Worm (Caenorhabditis elegans) whole organism, late embryonic: Measurements from ENCODE around the gene ttbk-8.1.

Experiments used
- C08G9.2 ChIP-seq: sonication (generic microtip); optimal IDR thresholded peaks from 2 replicates; lab custom pipeline; 2016; ENCODE audit warnings: mild to moderate bottlenecking, missing genetic modification characterization, moderate library complexity, missing compliant biosample characterization
- C38D4.7 ChIP-seq: fragments of 200-800 bp; sonication (Bioruptor generic); optimal IDR thresholded peaks from 2 replicates; lab custom pipeline; 2018; ENCODE audit warnings: mild to moderate bottlenecking, missing genetic modification characterization, moderate library complexity, missing compliant biosample characterization
- Y22D7AL.16 ChIP-seq: sonication (generic microtip); optimal IDR thresholded peaks from 2 replicates; lab custom pipeline; 2016; ENCODE audit warnings: missing genetic modification characterization, missing compliant biosample characterization
- ceh-19 ChIP-seq: fragments of 200-800 bp; sonication (Bioruptor generic); optimal IDR thresholded peaks from 2 replicates; lab custom pipeline; 2018; ENCODE audit warnings: mild to moderate bottlenecking, missing genetic modification characterization, missing compliant biosample characterization
- ceh-22 ChIP-seq: sonication (generic microtip); optimal IDR thresholded peaks from 2 replicates; lab custom pipeline; 2017; ENCODE audit warnings: missing biosample characterization, missing genetic modification characterization
- ceh-31 ChIP-seq: sonication (generic microtip); optimal IDR thresholded peaks from 2 replicates; lab custom pipeline; 2016; ENCODE audit warnings: missing genetic modification characterization, missing compliant biosample characterization
- che-1 ChIP-seq: sonication (generic microtip); optimal IDR thresholded peaks from 2 replicates; lab custom pipeline; 2016; ENCODE audit warnings: mild to moderate bottlenecking, missing genetic modification characterization, missing compliant biosample characterization
- dve-1 ChIP-seq: sonication (generic microtip); optimal IDR thresholded peaks from 2 replicates; lab custom pipeline; 2017; ENCODE audit warnings: antibody characterized with exemption, mild to moderate bottlenecking, missing genetic modification characterization, missing compliant biosample characterization
- elt-2 ChIP-seq: sonication (generic microtip); optimal IDR thresholded peaks from 2 replicates; lab custom pipeline; 2016; ENCODE audit warnings: missing genetic modification reagents, missing genetic modification characterization, missing compliant biosample characterization
- eyg-1 ChIP-seq: sonication (generic microtip); optimal IDR thresholded peaks from 2 replicates; lab custom pipeline; 2016; ENCODE audit warnings: missing genotype, missing genetic modification characterization, missing compliant biosample characterization
- fax-1 ChIP-seq: sonication (generic microtip); optimal IDR thresholded peaks from 2 replicates; lab custom pipeline; 2016; ENCODE audit warnings: missing genotype, missing genetic modification characterization, missing compliant biosample characterization
- fkh-10 ChIP-seq: fragments of 150-350 bp; optimal IDR thresholded peaks from 2 replicates; lab custom pipeline; 2014; ENCODE audit warnings: missing biosample characterization, missing genetic modification reagents, missing genetic modification characterization
- fkh-6 ChIP-seq: sonication (generic microtip); optimal IDR thresholded peaks from 2 replicates; lab custom pipeline; 2016; ENCODE audit warnings: missing genetic modification characterization, missing compliant biosample characterization
- gmeb-2 ChIP-seq: sonication (generic microtip); optimal IDR thresholded peaks from 2 replicates; lab custom pipeline; 2016; ENCODE audit warnings: missing genetic modification characterization, inconsistent platforms, missing compliant biosample characterization
- hlh-13 ChIP-seq: fragments of 200-800 bp; sonication (Bioruptor generic); optimal IDR thresholded peaks from 2 replicates; lab custom pipeline; 2018; ENCODE audit warnings: mild to moderate bottlenecking, missing genetic modification characterization, missing compliant biosample characterization
- hlh-15 ChIP-seq: sonication (generic microtip); optimal IDR thresholded peaks from 2 replicates; lab custom pipeline; 2016; ENCODE audit warnings: missing genetic modification characterization, missing compliant biosample characterization
- hlh-30 ChIP-seq: sonication (generic microtip); optimal IDR thresholded peaks from 2 replicates; lab custom pipeline; 2017; ENCODE audit warnings: antibody characterized with exemption, missing genetic modification characterization, missing compliant biosample characterization; ENCODE audit not compliant: insufficient read depth
- hlh-8 ChIP-seq: sonication (generic microtip); optimal IDR thresholded peaks from 2 replicates; lab custom pipeline; 2016; ENCODE audit warnings: missing genotype, missing genetic modification characterization, missing compliant biosample characterization
- lim-6 ChIP-seq: sonication (generic microtip); optimal IDR thresholded peaks from 2 replicates; lab custom pipeline; 2016; ENCODE audit warnings: missing genetic modification characterization, missing compliant biosample characterization
- lin-11 ChIP-seq: fragments of 200-800 bp; sonication (Bioruptor generic); optimal IDR thresholded peaks from 2 replicates; lab custom pipeline; 2018; ENCODE audit warnings: mild to moderate bottlenecking, missing genetic modification characterization, missing compliant biosample characterization
- nfya-1 ChIP-seq: sonication (generic microtip); optimal IDR thresholded peaks from 2 replicates; lab custom pipeline; 2017; ENCODE audit warnings: missing genetic modification characterization, mild to moderate bottlenecking, missing compliant biosample characterization, antibody characterized with exemption, moderate library complexity
- nhr-11 ChIP-seq: fragments of 150-350 bp; optimal IDR thresholded peaks from 2 replicates; lab custom pipeline; 2014; ENCODE audit warnings: missing biosample characterization, missing genetic modification characterization
- npax-4 ChIP-seq: sonication (generic microtip); optimal IDR thresholded peaks from 2 replicates; lab custom pipeline; 2016; ENCODE audit warnings: missing genetic modification characterization, missing compliant biosample characterization
- odd-2 ChIP-seq: sonication (generic microtip); optimal IDR thresholded peaks from 2 replicates; lab custom pipeline; 2017; ENCODE audit warnings: antibody characterized with exemption, mild to moderate bottlenecking, missing genetic modification characterization, missing compliant biosample characterization
- pat-9 ChIP-seq: fragments of 200-800 bp; sonication (Bioruptor generic); optimal IDR thresholded peaks from 2 replicates; lab custom pipeline; 2018; ENCODE audit warnings: mild to moderate bottlenecking, missing genetic modification characterization, moderate library complexity, missing compliant biosample characterization
- pax-1 ChIP-seq: fragments of 150-350 bp; optimal IDR thresholded peaks from 2 replicates; lab custom pipeline; 2014; ENCODE audit warnings: missing biosample characterization, missing genetic modification characterization
- pha-2 ChIP-seq: sonication (generic microtip); optimal IDR thresholded peaks from 2 replicates; lab custom pipeline; 2017; ENCODE audit warnings: mild to moderate bottlenecking, missing genetic modification characterization, missing compliant biosample characterization
- pha-4 ChIP-seq: fragments of 150-350 bp; optimal IDR thresholded peaks from 2 replicates; lab custom pipeline; 2018; ENCODE audit warnings: missing biosample characterization, missing genetic modification reagents, missing genetic modification characterization
- pqm-1 ChIP-seq: sonication (generic microtip); optimal IDR thresholded peaks from 2 replicates; lab custom pipeline; 2016; ENCODE audit warnings: missing genetic modification characterization, missing compliant biosample characterization
- pros-1 ChIP-seq: fragments of 150-350 bp; optimal IDR thresholded peaks from 2 replicates; lab custom pipeline; 2014; ENCODE audit warnings: missing biosample characterization, missing genetic modification reagents, missing genetic modification characterization
- ref-2 ChIP-seq: sonication (generic microtip); optimal IDR thresholded peaks from 2 replicates; lab custom pipeline; 2016; ENCODE audit warnings: missing genetic modification characterization, missing compliant biosample characterization
- rnt-1 ChIP-seq: sonication (generic microtip); optimal IDR thresholded peaks from 2 replicates; lab custom pipeline; 2016; ENCODE audit warnings: missing genetic modification characterization, missing compliant biosample characterization
- sox-2 ChIP-seq: fragments of 200-800 bp; sonication (Bioruptor generic); IDR thresholded peaks from 2 replicates; pipeline ENCODE4 v1.3.6; 2022; ENCODE audit warnings: missing genetic modification reagents, missing genetic modification characterization, missing compliant biosample characterization
- sox-4 ChIP-seq: sonication (generic microtip); optimal IDR thresholded peaks from 2 replicates; lab custom pipeline; 2017; ENCODE audit warnings: mild to moderate bottlenecking, missing genetic modification characterization, inconsistent platforms, missing compliant biosample characterization
- syd-9 ChIP-seq: sonication (generic microtip); optimal IDR thresholded peaks from 2 replicates; lab custom pipeline; 2016; ENCODE audit warnings: mild to moderate bottlenecking, missing genetic modification characterization, moderate library complexity, missing compliant biosample characterization
- tbx-2 ChIP-seq: sonication (generic microtip); optimal IDR thresholded peaks from 2 replicates; lab custom pipeline; 2016; ENCODE audit warnings: missing genetic modification characterization, missing compliant biosample characterization
- tbx-7 ChIP-seq: sonication (generic microtip); optimal IDR thresholded peaks from 2 replicates; lab custom pipeline; 2016; ENCODE audit warnings: missing genotype, missing genetic modification characterization, missing compliant biosample characterization
- unc-3 ChIP-seq, 2 experiments: fragments of 200-800 bp in 1 of 2; sonication (Bioruptor generic) in 1 of 2; sonication (generic microtip) in 1 of 2; conservative IDR thresholded peaks in 1 of 2; optimal IDR thresholded peaks in 1 of 2; 2 replicates each; pipeline versions ENCODE4 v1.3.6 to Lab custom; 2016 to 2022; ENCODE audit warnings: missing compliant biosample characterization in 2 of 2, missing genetic modification characterization in 2 of 2, missing genetic modification reagents in 1 of 2
- unc-42 ChIP-seq: sonication (generic microtip); optimal IDR thresholded peaks from 2 replicates; lab custom pipeline; 2016; ENCODE audit warnings: missing genotype, missing genetic modification characterization, missing compliant biosample characterization
- unc-55 ChIP-seq: sonication (generic microtip); optimal IDR thresholded peaks from 2 replicates; lab custom pipeline; 2017; ENCODE audit warnings: missing biosample characterization, missing genetic modification reagents, missing genetic modification characterization
- unc-86 ChIP-seq: sonication (generic microtip); optimal IDR thresholded peaks from 2 replicates; lab custom pipeline; 2016; ENCODE audit warnings: missing genetic modification characterization, missing compliant biosample characterization
- zip-5 ChIP-seq: sonication (generic microtip); optimal IDR thresholded peaks from 2 replicates; lab custom pipeline; 2016; ENCODE audit warnings: missing genetic modification characterization, missing compliant biosample characterization
- ztf-16 ChIP-seq: sonication (generic microtip); optimal IDR thresholded peaks from 2 replicates; lab custom pipeline; 2017; ENCODE audit warnings: missing genetic modification characterization, missing compliant biosample characterization

The ttbk-8.1 gene

DNA sequence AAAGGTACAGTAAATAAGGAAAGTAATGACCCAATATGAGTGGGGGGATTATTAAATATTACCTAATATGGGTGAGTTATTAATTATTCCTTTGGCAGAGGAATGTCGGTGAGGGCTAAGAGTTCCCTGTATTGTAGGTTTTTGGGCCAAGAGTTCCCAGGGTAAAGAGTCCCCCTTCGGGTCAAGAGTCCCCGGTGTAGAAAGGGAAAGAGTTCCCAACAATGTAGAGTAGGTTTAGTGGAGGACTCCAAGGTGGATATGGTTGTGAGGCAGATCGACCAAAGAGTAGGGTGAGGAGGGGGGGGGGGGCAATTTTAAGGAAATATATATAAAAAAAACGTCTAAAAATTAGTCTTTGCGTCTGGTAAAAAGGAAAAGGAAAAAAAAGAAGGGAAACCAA lies 15.2 kb upstream of the ttbk-8.1 start:
- TF ChIP-seq pros-1 (no peak), che-1 (tag; lab: Kevin White, UChicago) (no peak), nhr-11 (tag; lab: Kevin White, UChicago) (no peak)
- TF ChIP-seq, all 69 proteins: peak for 0

DNA sequence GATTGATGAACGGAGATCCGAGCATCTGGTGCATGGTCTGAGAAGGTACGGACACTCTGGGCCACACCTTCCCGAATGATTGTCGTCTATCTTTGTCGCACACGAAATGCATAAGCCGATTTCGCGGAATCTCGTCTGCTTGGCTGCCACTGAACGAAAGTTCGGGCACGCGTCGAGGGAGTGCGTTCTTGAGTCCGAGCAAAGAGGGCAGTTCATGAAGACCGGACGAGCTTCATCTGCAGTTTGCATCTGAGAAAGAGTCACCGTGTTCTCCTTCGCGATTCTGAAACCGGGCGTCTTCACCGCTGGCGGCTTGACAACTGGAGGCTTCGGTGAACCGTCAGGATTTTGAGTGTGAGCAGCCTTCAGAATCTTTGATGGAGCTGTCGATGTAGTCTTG lies 13.9 kb upstream of the ttbk-8.1 start:
- TF ChIP-seq elt-2 (tag; lab: Kevin White, UChicago), result no peak
- TF ChIP-seq lim-6 (tag; lab: Kevin White, UChicago), result no peak
- no peak for TF ChIP-seq pax-1 (tag; lab: Kevin White, UChicago)
- no peak for TF ChIP-seq unc-55
- TF ChIP-seq, all 69 proteins: peak for 0

DNA sequence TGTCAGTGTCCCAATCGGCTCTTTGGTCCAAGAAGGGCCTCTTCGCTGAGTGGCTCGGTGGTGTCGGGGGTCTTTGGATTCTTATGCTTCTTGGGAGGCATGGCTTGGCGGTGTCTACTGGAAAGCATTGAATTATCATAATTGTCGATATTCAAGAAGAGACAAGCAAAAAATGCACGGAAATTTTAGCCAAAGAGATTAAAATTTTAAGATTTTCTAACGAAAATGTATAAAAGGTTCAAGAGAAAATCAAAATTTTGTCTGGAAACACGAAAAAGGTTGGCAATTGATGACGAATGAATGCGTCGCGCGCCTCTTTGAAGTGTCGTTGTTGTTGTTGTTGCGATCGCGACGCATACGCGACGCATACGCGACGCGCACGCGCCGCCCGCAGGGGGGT lies 11.2 kb upstream of the ttbk-8.1 start, which contains the start of gene Y38H8A.12:
TSS of gene Y38H8A.12 (minus strand) at position 101 of the 400 bp plus-strand sequence.
- TF ChIP-seq pqm-1 (tag; lab: Kevin White, UChicago) (no peak), fax-1 (tag; lab: Kevin White, UChicago) (no peak), tbx-2 (tag; lab: Kevin White, UChicago) (no peak), Y22D7AL.16 (tag; lab: Kevin White, UChicago) (no peak), zip-5 (tag; lab: Kevin White, UChicago) (no peak), nfya-1 (tag; lab: Kevin White, UChicago) (no peak), ceh-22 (tag; lab: Kevin White, UChicago) (no peak), ceh-19 (GFP tag; lab: Kevin White, UChicago) (no peak), pax-1 (tag; lab: Kevin White, UChicago) (no peak), ceh-31 (no peak), hlh-13 (no peak), hlh-8 (no peak), ztf-16 (tag; lab: Kevin White, UChicago) (no peak), gmeb-2 (no peak), pha-4 (tag; lab: Kevin White, UChicago) (no peak), pat-9 (tag; lab: Kevin White, UChicago) (no peak), eyg-1 (tag; lab: Kevin White, UChicago) (no peak), lin-11 (tag; lab: Kevin White, UChicago) (no peak), hlh-30 (tag; lab: Kevin White, UChicago) (no peak)
- TF ChIP-seq, all 69 proteins: peak for 0

DNA sequence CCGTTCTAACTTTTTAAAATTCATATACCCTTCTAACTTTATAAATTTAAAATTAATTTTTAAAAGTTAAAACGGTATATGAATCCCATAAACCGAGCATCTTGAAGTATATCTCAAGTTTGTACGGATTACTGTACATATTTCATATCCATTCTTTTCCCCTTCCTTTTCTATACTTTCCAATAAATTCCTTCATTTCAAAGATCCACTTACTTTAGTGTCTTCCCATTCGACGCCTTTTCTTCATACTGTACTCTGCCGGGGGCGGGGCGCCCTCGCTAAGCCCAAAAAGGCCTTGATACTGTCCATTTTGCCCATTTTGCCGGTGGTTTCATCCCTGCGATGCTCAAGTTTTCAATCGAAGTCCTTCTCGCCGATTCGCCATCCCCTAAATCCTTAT lies 6.3 kb upstream of the ttbk-8.1 start, which contains the start of gene fezf-1:
TSS of gene fezf-1 (plus strand) at position 301 of the 400 bp plus-strand sequence.
- no peak for TF ChIP-seq tbx-7
- no peak for TF ChIP-seq ztf-16 (tag; lab: Kevin White, UChicago)
- TF ChIP-seq hlh-30 (tag; lab: Kevin White, UChicago), result no peak
- no peak for TF ChIP-seq pax-1 (tag; lab: Kevin White, UChicago)
- no peak for TF ChIP-seq zip-5 (tag; lab: Kevin White, UChicago)
- no peak for TF ChIP-seq sox-4 (tag; lab: Kevin White, UChicago)
- TF ChIP-seq fkh-6 (tag; lab: Kevin White, UChicago), result no peak
- no peak for TF ChIP-seq C38D4.7 (GFP tag; lab: Kevin White, UChicago)
- TF ChIP-seq pha-4 (tag; lab: Kevin White, UChicago), result no peak
- no peak for TF ChIP-seq hlh-15
- TF ChIP-seq lim-6 (tag; lab: Kevin White, UChicago), result no peak
- no peak for TF ChIP-seq C08G9.2 (tag; lab: Kevin White, UChicago)
- no peak for TF ChIP-seq dve-1 (tag; lab: Kevin White, UChicago)
- TF ChIP-seq, all 69 proteins: peak for 0

DNA sequence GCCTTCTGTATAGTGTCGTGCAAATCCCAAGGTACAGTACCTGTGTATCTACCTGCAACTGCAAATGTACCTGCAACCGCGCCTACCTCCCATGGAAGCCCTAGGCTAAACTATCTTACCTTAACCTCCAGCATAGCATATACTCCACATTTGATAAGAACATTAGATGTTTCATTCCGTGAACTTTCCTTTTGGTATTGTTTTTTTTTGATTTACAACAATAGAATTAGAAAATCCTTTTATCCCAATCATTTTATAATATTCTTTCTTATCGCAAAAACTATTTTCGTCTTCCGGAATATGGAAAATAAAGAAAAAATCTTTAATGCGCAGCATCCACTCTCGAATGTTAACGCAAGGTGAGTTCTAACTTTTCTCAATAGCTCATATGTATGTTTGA lies 2.0 kb downstream of the ttbk-8.1 start, which contains the start of gene Y38H8A.2:
TSS of gene Y38H8A.2 (plus strand) at position 301 of the 400 bp plus-strand sequence.
- no peak for TF ChIP-seq syd-9 (tag; lab: Kevin White, UChicago)
- no peak for TF ChIP-seq unc-42 (tag; lab: Kevin White, UChicago)
- TF ChIP-seq pax-1 (tag; lab: Kevin White, UChicago), result no peak
- no peak for TF ChIP-seq rnt-1 (tag; lab: Kevin White, UChicago)
- TF ChIP-seq unc-86 (tag; lab: Kevin White, UChicago), result no peak
- TF ChIP-seq eyg-1 (tag; lab: Kevin White, UChicago), result no peak
- TF ChIP-seq pat-9 (tag; lab: Kevin White, UChicago), result no peak
- no peak for TF ChIP-seq unc-3 (GFP tag; conservative IDR thresholded peaks at IDR 0.05; lab: Robert Waterston, UW)
- TF ChIP-seq unc-3 (tag; optimal IDR thresholded peaks at IDR 0.05; lab: Kevin White, UChicago), result no peak
- no peak for TF ChIP-seq sox-2 (GFP tag; lab: Robert Waterston, UW)
- TF ChIP-seq tbx-7, result no peak
- no peak for TF ChIP-seq ref-2 (tag; lab: Kevin White, UChicago)
- TF ChIP-seq npax-4 (tag; lab: Kevin White, UChicago), result no peak
- TF ChIP-seq ceh-22 (tag; lab: Kevin White, UChicago), result no peak
- no peak for TF ChIP-seq pha-2 (tag; lab: Kevin White, UChicago)
- no peak for TF ChIP-seq fkh-10 (GFP tag; lab: Kevin White, UChicago)
- no peak for TF ChIP-seq odd-2 (tag; lab: Kevin White, UChicago)
